Fruit fly (Drosophila melanogaster) whole organism, adult: ENCODE data around the gene Cad89D.

Experiments used
- CG33017 ChIP-seq: fragments of 200-800 bp; sonication (Bioruptor generic); optimal IDR thresholded peaks from 2 replicates; lab custom pipeline; 2018; ENCODE audit warnings: missing biosample characterization, mild to moderate bottlenecking, missing genetic modification characterization, moderate library complexity
- CG5204 ChIP-seq: fragments of 200-800 bp; sonication (Bioruptor generic); optimal IDR thresholded peaks from 2 replicates; lab custom pipeline; 2016; ENCODE audit warnings: missing biosample characterization, missing genetic modification characterization
- CG7101 ChIP-seq: fragments of 200-800 bp; sonication (Bioruptor generic); optimal IDR thresholded peaks from 2 replicates; lab custom pipeline; 2018; ENCODE audit warnings: missing biosample characterization, mild to moderate bottlenecking, missing genetic modification characterization, moderate library complexity
- Hr96 ChIP-seq: fragments of 200-800 bp; sonication (Bioruptor generic); optimal IDR thresholded peaks from 2 replicates; lab custom pipeline; 2016; ENCODE audit warnings: missing biosample characterization, missing genetic modification characterization
- Mnt ChIP-seq: fragments of 200-800 bp; sonication (Bioruptor generic); optimal IDR thresholded peaks from 2 replicates; lab custom pipeline; 2016; ENCODE audit warnings: missing biosample characterization, mild to moderate bottlenecking, missing genetic modification characterization
- bab1 ChIP-seq: fragments of 200-800 bp; sonication (Bioruptor generic); optimal IDR thresholded peaks from 3 replicates; lab custom pipeline; 2019; ENCODE audit warnings: missing biosample characterization, mild to moderate bottlenecking, missing genetic modification characterization, moderate library complexity
- cic ChIP-seq: fragments of 200-800 bp; sonication (Bioruptor generic); optimal IDR thresholded peaks from 2 replicates; lab custom pipeline; 2017; ENCODE audit warnings: missing biosample characterization, mild to moderate bottlenecking, missing genetic modification characterization, moderate library complexity
- kay ChIP-seq: fragments of 200-800 bp; sonication (Bioruptor generic); peaks from one replicate; lab custom pipeline; 2016; ENCODE audit warnings: missing biosample characterization, missing genetic modification characterization, borderline replicate concordance

DNA sequence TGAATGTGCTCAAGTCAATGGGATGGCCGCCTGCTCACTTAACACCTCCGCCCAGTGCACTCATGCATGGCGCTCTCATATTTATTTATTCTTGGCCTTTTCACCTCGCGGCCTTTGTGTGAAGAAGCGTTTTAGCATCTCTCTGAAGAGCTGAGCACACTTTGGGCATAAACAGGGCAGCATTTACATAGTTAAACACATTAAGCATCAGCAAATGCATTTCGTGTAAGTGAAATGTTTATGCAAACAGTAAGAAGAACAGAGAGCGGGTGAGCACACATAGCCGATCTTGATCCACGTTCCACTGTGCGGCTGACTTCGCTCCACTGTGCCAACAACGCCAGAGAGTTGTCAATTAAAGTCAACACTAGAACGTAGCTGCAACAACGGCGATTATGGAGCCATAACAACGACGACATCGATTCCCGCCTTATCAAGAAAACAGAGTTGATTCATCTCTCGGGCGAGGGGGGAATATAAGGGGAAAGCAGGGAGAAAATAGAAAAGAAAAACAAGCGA lies 29.4 kb upstream of the Cad89D start:
- TF ChIP-seq CG33017 (tag; lab: Kevin White, UChicago), result no peak
- no peak for TF ChIP-seq CG5204 (GFP tag; lab: Kevin White, UChicago)
- no peak for TF ChIP-seq Mnt
- no peak for TF ChIP-seq CG7101 (tag; lab: Kevin White, UChicago)
- TF ChIP-seq Hr96 (GFP tag; lab: Kevin White, UChicago), result no peak
- no peak for TF ChIP-seq bab1 (GFP tag; lab: Kevin White, UChicago)
- peak; percentile 32 for TF ChIP-seq kay (GFP tag; lab: Kevin White, UChicago)
- no peak for TF ChIP-seq cic
